Fruit fly (Drosophila melanogaster) whole organism, embryonic: Measurements from ENCODE around the gene CG11089.

Experiments
- Ada2b ChIP-seq: fragments of 200-800 bp; sonication (Bioruptor generic); IDR thresholded peaks from 2 replicates; pipeline ENCODE4 v1.3.6; 2022; ENCODE audit warnings: missing biosample characterization, missing genetic modification characterization
- Bgb ChIP-seq: fragments of 200-800 bp; sonication (Bioruptor generic); IDR thresholded peaks from 2 replicates; pipeline ENCODE4 v1.3.6; 2022; ENCODE audit warnings: missing biosample characterization, missing genetic modification characterization; ENCODE audit not compliant: partially characterized antibody
- CG10366 ChIP-seq: fragments of 200-800 bp; sonication (Bioruptor generic); IDR thresholded peaks from 2 replicates; pipeline ENCODE4 v1.3.6; 2022; ENCODE audit warnings: missing biosample characterization, missing genetic modification characterization
- CG10654 ChIP-seq: fragments of 200-800 bp; sonication (Bioruptor generic); optimal IDR thresholded peaks from 2 replicates; lab custom pipeline; 2016; ENCODE audit warnings: missing biosample characterization, missing genetic modification characterization
- CG10979 ChIP-seq: fragments of 200-800 bp; sonication (Bioruptor generic); optimal IDR thresholded peaks from 2 replicates; lab custom pipeline; 2018; ENCODE audit warnings: missing biosample characterization, mild to moderate bottlenecking, missing genetic modification characterization, moderate library complexity
- CG11504 ChIP-seq: fragments of 200-800 bp; sonication (Bioruptor generic); optimal IDR thresholded peaks from 3 replicates; lab custom pipeline; 2019; ENCODE audit warnings: missing biosample characterization, mild to moderate bottlenecking, missing genetic modification characterization, moderate library complexity
- CG11723 ChIP-seq: fragments of 200-800 bp; sonication (Bioruptor generic); optimal IDR thresholded peaks from 2 replicates; lab custom pipeline; 2017; ENCODE audit warnings: missing biosample characterization, mild to moderate bottlenecking, missing genetic modification characterization
- CG12299 ChIP-seq: fragments of 200-800 bp; sonication (Bioruptor generic); optimal IDR thresholded peaks from 2 replicates; lab custom pipeline; 2018; ENCODE audit warnings: missing biosample characterization, mild to moderate bottlenecking, missing genetic modification characterization
- CG12391 ChIP-seq: fragments of 200-800 bp; sonication (Bioruptor generic); optimal IDR thresholded peaks from 3 replicates; lab custom pipeline; 2018; ENCODE audit warnings: missing biosample characterization, mild to moderate bottlenecking, missing genetic modification characterization, moderate library complexity
- CG13296 ChIP-seq: fragments of 200-800 bp; sonication (Bioruptor generic); optimal IDR thresholded peaks from 3 replicates; lab custom pipeline; 2018; ENCODE audit warnings: missing biosample characterization, mild to moderate bottlenecking, missing genetic modification characterization
- CG13424 ChIP-seq: fragments of 200-800 bp; sonication (Bioruptor generic); optimal IDR thresholded peaks from 2 replicates; lab custom pipeline; 2019; ENCODE audit warnings: missing biosample characterization, mild to moderate bottlenecking, missing genetic modification characterization, moderate library complexity
- CG1603 ChIP-seq: fragments of 200-800 bp; sonication (Bioruptor generic); optimal IDR thresholded peaks from 2 replicates; lab custom pipeline; 2019; ENCODE audit warnings: missing biosample characterization, mild to moderate bottlenecking, missing genetic modification characterization, moderate library complexity
- CG1832 ChIP-seq: fragments of 200-800 bp; sonication (Bioruptor generic); optimal IDR thresholded peaks from 2 replicates; lab custom pipeline; 2017; ENCODE audit warnings: missing biosample characterization, mild to moderate bottlenecking, missing genetic modification characterization, inconsistent platforms
- CG30403 ChIP-seq: fragments of 200-800 bp; sonication (Bioruptor generic); optimal IDR thresholded peaks from 3 replicates; lab custom pipeline; 2016; ENCODE audit warnings: missing biosample characterization, missing genetic modification characterization
- CG30431 ChIP-seq: fragments of 200-800 bp; sonication (Bioruptor generic); optimal IDR thresholded peaks from 2 replicates; lab custom pipeline; 2017; ENCODE audit warnings: missing biosample characterization, missing genetic modification characterization
- CG33213 ChIP-seq: fragments of 200-800 bp; sonication (Bioruptor generic); optimal IDR thresholded peaks from 3 replicates; lab custom pipeline; 2016; ENCODE audit warnings: missing biosample characterization, missing genetic modification characterization
- CG4820 ChIP-seq: fragments of 200-800 bp; sonication (Bioruptor generic); optimal IDR thresholded peaks from 3 replicates; lab custom pipeline; 2016; ENCODE audit warnings: missing biosample characterization, missing genetic modification characterization
- CG7745 ChIP-seq: fragments of 200-800 bp; sonication (Bioruptor generic); optimal IDR thresholded peaks from 2 replicates; lab custom pipeline; 2018; ENCODE audit warnings: missing biosample characterization, mild to moderate bottlenecking, missing genetic modification characterization, moderate library complexity
- Chrac-16 ChIP-seq: fragments of 200-800 bp; sonication (Bioruptor generic); optimal IDR thresholded peaks from 3 replicates; lab custom pipeline; 2016; ENCODE audit warnings: missing biosample characterization, missing genetic modification characterization
- CoRest ChIP-seq: fragments of 200-800 bp; sonication (Bioruptor generic); optimal IDR thresholded peaks from 3 replicates; lab custom pipeline; 2018; ENCODE audit warnings: missing biosample characterization, mild to moderate bottlenecking, missing genetic modification characterization, moderate library complexity
- Ets65A ChIP-seq: fragments of 200-800 bp; sonication (Bioruptor generic); peaks from one replicate; lab custom pipeline; 2016; ENCODE audit warnings: missing biosample characterization, missing genetic modification characterization
- Ets97D ChIP-seq: fragments of 200-800 bp; sonication (Bioruptor generic); optimal IDR thresholded peaks from 3 replicates; lab custom pipeline; 2016; ENCODE audit warnings: missing biosample characterization, missing genetic modification characterization
- Hr51 ChIP-seq, 2 experiments: fragments of 200-800 bp; sonication (Bioruptor generic); optimal IDR thresholded peaks; 2 replicates in 1 of 2; 3 replicates in 1 of 2; lab custom pipeline; 2016 to 2018; ENCODE audit warnings: missing biosample characterization in 2 of 2, missing genetic modification characterization in 2 of 2, mild to moderate bottlenecking in 1 of 2, moderate library complexity in 1 of 2
- Hsf ChIP-seq: fragments of 200-800 bp; sonication (Bioruptor generic); optimal IDR thresholded peaks from 3 replicates; lab custom pipeline; 2016; ENCODE audit warnings: missing biosample characterization, missing genetic modification characterization
- Med ChIP-seq: fragments of 200-800 bp; sonication (Bioruptor generic); peaks from one replicate; lab custom pipeline; 2016; ENCODE audit warnings: missing biosample characterization, missing genetic modification characterization, mild to moderate bottlenecking, inconsistent platforms, moderate library complexity
- Oli ChIP-seq: fragments of 200-800 bp; sonication (Bioruptor generic); optimal IDR thresholded peaks from 2 replicates; lab custom pipeline; 2018; ENCODE audit warnings: missing biosample characterization, mild to moderate bottlenecking, missing genetic modification characterization, moderate library complexity
- PHDP ChIP-seq: fragments of 200-800 bp; sonication (Bioruptor generic); optimal IDR thresholded peaks from 3 replicates; lab custom pipeline; 2018; ENCODE audit warnings: missing biosample characterization, mild to moderate bottlenecking, missing genetic modification characterization, moderate library complexity
- Scr ChIP-seq: fragments of 200-800 bp; sonication (Bioruptor generic); IDR thresholded peaks from 2 replicates; pipeline ENCODE4 v1.3.6; 2022; ENCODE audit warnings: missing biosample characterization, missing genetic modification characterization; ENCODE audit not compliant: partially characterized antibody
- Sox102F ChIP-seq: fragments of 200-800 bp; sonication (Bioruptor generic); optimal IDR thresholded peaks from 2 replicates; lab custom pipeline; 2018; ENCODE audit warnings: missing biosample characterization, mild to moderate bottlenecking, missing genetic modification characterization, moderate library complexity
- Xrp1 ChIP-seq: fragments of 200-800 bp; sonication (Bioruptor generic); IDR thresholded peaks from 2 replicates; pipeline ENCODE4 v1.3.6; 2022; ENCODE audit warnings: missing biosample characterization, missing genetic modification characterization
- al ChIP-seq: fragments of 200-800 bp; sonication (Bioruptor generic); IDR thresholded peaks from 2 replicates; pipeline ENCODE4 v1.3.6; 2022; ENCODE audit warnings: missing biosample characterization, missing genetic modification characterization
- bcd ChIP-seq: fragments of 200-800 bp; sonication (Bioruptor generic); optimal IDR thresholded peaks from 2 replicates; lab custom pipeline; 2017; ENCODE audit warnings: missing biosample characterization, mild to moderate bottlenecking, missing genetic modification characterization
- br ChIP-seq: fragments of >200 bp; optimal IDR thresholded peaks from 2 replicates; lab custom pipeline; 2017
- cas ChIP-seq: fragments of 200-800 bp; sonication (Bioruptor generic); IDR thresholded peaks from 2 replicates; pipeline ENCODE4 v1.3.6; 2022; ENCODE audit warnings: missing biosample characterization, missing genetic modification characterization
- dati ChIP-seq: fragments of 200-800 bp; sonication (Bioruptor generic); IDR thresholded peaks from 2 replicates; pipeline ENCODE4 v1.3.6; 2022; ENCODE audit warnings: missing biosample characterization, missing genetic modification characterization
- dmrt99B ChIP-seq: fragments of 200-800 bp; sonication (Bioruptor generic); optimal IDR thresholded peaks from 2 replicates; lab custom pipeline; 2018; ENCODE audit warnings: missing biosample characterization, mild to moderate bottlenecking, missing genetic modification characterization, moderate library complexity
- en ChIP-seq: fragments of 200-800 bp; sonication (Bioruptor generic); optimal IDR thresholded peaks from 2 replicates; lab custom pipeline; 2016; ENCODE audit warnings: missing biosample characterization, missing genetic modification characterization
- fd64A ChIP-seq: fragments of 200-800 bp; sonication (Bioruptor generic); optimal IDR thresholded peaks from 3 replicates; lab custom pipeline; 2018; ENCODE audit warnings: missing biosample characterization, mild to moderate bottlenecking, missing genetic modification characterization
- gem ChIP-seq: fragments of 200-800 bp; sonication (Bioruptor generic); optimal IDR thresholded peaks from 2 replicates; lab custom pipeline; 2019; ENCODE audit warnings: missing biosample characterization, mild to moderate bottlenecking, missing genetic modification characterization, moderate library complexity
- lab ChIP-seq: fragments of 200-800 bp; sonication (Bioruptor generic); optimal IDR thresholded peaks from 3 replicates; lab custom pipeline; 2017; ENCODE audit warnings: missing biosample characterization, missing genetic modification characterization, mild to moderate bottlenecking, moderate library complexity, missing genetic modification reagents
- nmo ChIP-seq: fragments of 200-800 bp; sonication (Bioruptor generic); optimal IDR thresholded peaks from 2 replicates; lab custom pipeline; 2018; ENCODE audit warnings: missing biosample characterization, mild to moderate bottlenecking, missing genetic modification characterization, moderate library complexity
- pan ChIP-seq, 4 experiments: fragments of >200 bp in 3 of 4; fragments of 200-800 bp in 1 of 4; sonication (Bioruptor generic) in 1 of 4; optimal IDR thresholded peaks in 3 of 4; IDR thresholded peaks in 1 of 4; 2 replicates each; pipeline versions ENCODE4 v1.3.6 to Lab custom; 2017 to 2022; ENCODE audit warnings: missing biosample characterization in 2 of 4, missing genetic modification characterization in 2 of 4, mixed read lengths in 1 of 4
- peb ChIP-seq: fragments of 200-800 bp; sonication (Bioruptor generic); IDR thresholded peaks from 2 replicates; pipeline ENCODE4 v1.3.6; 2022; ENCODE audit warnings: missing biosample characterization, missing genetic modification characterization
- pfk ChIP-seq: fragments of 200-800 bp; sonication (Bioruptor generic); optimal IDR thresholded peaks from 2 replicates; lab custom pipeline; 2018; ENCODE audit warnings: missing biosample characterization, mild to moderate bottlenecking, missing genetic modification characterization, moderate library complexity
- salm ChIP-seq: fragments of 200-800 bp; sonication (Bioruptor generic); optimal IDR thresholded peaks from 2 replicates; lab custom pipeline; 2018; ENCODE audit warnings: missing biosample characterization, mild to moderate bottlenecking, missing genetic modification characterization
- sr ChIP-seq: fragments of 200-800 bp; sonication (Bioruptor generic); IDR thresholded peaks from 3 replicates; pipeline ENCODE4 v1.3.6; 2022; ENCODE audit warnings: missing biosample characterization, missing genetic modification characterization
- stc ChIP-seq: fragments of 200-800 bp; sonication (Bioruptor generic); IDR thresholded peaks from 2 replicates; pipeline ENCODE4 v1.3.6; 2022; ENCODE audit warnings: missing biosample characterization, missing genetic modification characterization
- tll ChIP-seq, 2 experiments: fragments of 200-800 bp in 1 of 2; fragments of >200 bp in 1 of 2; sonication (Bioruptor generic) in 1 of 2; optimal IDR thresholded peaks; 2 replicates each; lab custom pipeline; 2017 to 2019; ENCODE audit warnings: missing biosample characterization in 2 of 2, missing genetic modification characterization in 2 of 2, mild to moderate bottlenecking in 1 of 2, moderate library complexity in 1 of 2
- unpg ChIP-seq: fragments of 200-800 bp; sonication (Bioruptor generic); optimal IDR thresholded peaks from 3 replicates; lab custom pipeline; 2018; ENCODE audit warnings: missing biosample characterization, mild to moderate bottlenecking, missing genetic modification characterization, moderate library complexity
- vvl ChIP-seq: fragments of 200-800 bp; sonication (Bioruptor generic); IDR thresholded peaks from 2 replicates; pipeline ENCODE4 v1.3.6; 2022; ENCODE audit warnings: missing biosample characterization, missing genetic modification characterization

Gene CG11089

dm6 chr3R:24890919-24891318, 14.1 kb downstream of the CG11089 start (continued):
- no peak for TF ChIP-seq PHDP (tag; lab: Kevin White, UChicago)
- TF ChIP-seq fd64A (GFP tag; lab: Kevin White, UChicago): no peak
- peak; percentile 25 for TF ChIP-seq lab
- TF ChIP-seq en (GFP tag; lab: Kevin White, UChicago): no peak
- no peak for TF ChIP-seq CG7745 (tag; lab: Kevin White, UChicago)
- no peak for TF ChIP-seq br
- no peak for TF ChIP-seq al (GFP tag; lab: Robert Waterston, UW)
- no peak for TF ChIP-seq CG30431 (GFP tag; lab: Kevin White, UChicago)
- TF ChIP-seq stc (GFP tag; lab: Robert Waterston, UW): no peak
- peak; percentile 88 for TF ChIP-seq Ets65A (GFP tag; lab: Kevin White, UChicago)
- peak; percentile 33 for TF ChIP-seq CG1603 (tag; lab: Kevin White, UChicago)
- TF ChIP-seq CG33213 (GFP tag; lab: Kevin White, UChicago): no peak
- TF ChIP-seq cas (GFP tag; lab: Robert Waterston, UW): no peak
- TF ChIP-seq vvl: no peak
- TF ChIP-seq nmo (GFP tag; lab: Kevin White, UChicago): peak; percentile 15
- no peak for TF ChIP-seq CG4820 (GFP tag; lab: Kevin White, UChicago)
- TF ChIP-seq CG11723 (GFP tag; lab: Kevin White, UChicago): no peak
- no peak for TF ChIP-seq Chrac-16 (GFP tag; lab: Kevin White, UChicago)
- TF ChIP-seq CG12391: peak; percentile 3
- TF ChIP-seq pfk: no peak
- no peak for TF ChIP-seq Scr
- TF ChIP-seq CG10366 (GFP tag; lab: Robert Waterston, UW): no peak
- TF ChIP-seq salm: no peak
- TF ChIP-seq CG10654 (GFP tag; lab: Kevin White, UChicago): no peak
- TF ChIP-seq unpg (GFP tag; lab: Kevin White, UChicago): peak; percentile 17
- peak in 1 of 2 experiments; percentile 31 for TF ChIP-seq Hr51 (GFP tag; optimal IDR thresholded peaks at IDR 0.05; lab: Kevin White, UChicago)
- no peak for TF ChIP-seq CG13296 (GFP tag; lab: Kevin White, UChicago)
- peak; percentile 36 for TF ChIP-seq gem (tag; lab: Kevin White, UChicago)
- no peak for TF ChIP-seq bcd (GFP tag; lab: Kevin White, UChicago)
- no peak for TF ChIP-seq tll (GFP tag; optimal IDR thresholded peaks at IDR 0.05; lab: Kevin White, UChicago)
- 0 out of 2 replicates have a peak, but pooled peaks have one; percentile 12 for TF ChIP-seq Ada2b (GFP tag; lab: Robert Waterston, UW)
- peak; percentile 3 for TF ChIP-seq CoRest
- no peak for TF ChIP-seq CG1832 (GFP tag; lab: Kevin White, UChicago)
- no peak for TF ChIP-seq Bgb (GFP tag; lab: Robert Waterston, UW)
- no peak for TF ChIP-seq peb (GFP tag; lab: Robert Waterston, UW)
- no peak for TF ChIP-seq Ets97D (GFP tag; lab: Kevin White, UChicago)
- TF ChIP-seq dmrt99B: peak; percentile 31
- TF ChIP-seq CG11504 (tag; lab: Kevin White, UChicago): peak; percentile 39
- peak; percentile 27 for TF ChIP-seq CG13424 (tag; lab: Kevin White, UChicago)
- no peak for TF ChIP-seq CG10979
- no peak for TF ChIP-seq Hsf (GFP tag; lab: Kevin White, UChicago)
- TF ChIP-seq pan (optimal IDR thresholded peaks at IDR 0.05; lab: Kevin White, UChicago): no peak
- TF ChIP-seq pan (GFP tag; optimal IDR thresholded peaks at IDR 0.05 in 1 of 2, IDR thresholded peaks at IDR 0.05 in 1 of 2): no peak
- TF ChIP-seq Med (GFP tag; lab: Kevin White, UChicago): peak; percentile 75
- no peak for TF ChIP-seq CG12299 (tag; lab: Kevin White, UChicago)
- peak; percentile 13 for TF ChIP-seq CG30403 (GFP tag; lab: Kevin White, UChicago)
- TF ChIP-seq Oli: peak; percentile 14
- TF ChIP-seq Sox102F (GFP tag; lab: Kevin White, UChicago): peak; percentile 24
- TF ChIP-seq dati: no peak
- TF ChIP-seq Xrp1 (GFP tag; lab: Robert Waterston, UW): peak; percentile 9; the same call in 1 of the 2 replicates
- no peak for TF ChIP-seq sr (GFP tag; lab: Robert Waterston, UW)
